Fruit fly (Drosophila melanogaster) whole organism, embryonic: ENCODE data around the gene Tom70.

Experiments
- ATbp ChIP-seq: fragments of 200-800 bp; sonication (Bioruptor generic); optimal IDR thresholded peaks from 2 replicates; lab custom pipeline; 2017; ENCODE audit warnings: missing biosample characterization, mild to moderate bottlenecking, missing genetic modification characterization, missing genetic modification reagents
- Abd-B ChIP-seq: fragments of 200-800 bp; sonication (Bioruptor generic); optimal IDR thresholded peaks from 2 replicates; lab custom pipeline; 2018; ENCODE audit warnings: missing biosample characterization, mild to moderate bottlenecking, missing genetic modification characterization, moderate library complexity
- B-H2 ChIP-seq: fragments of 200-800 bp; sonication (Bioruptor generic); optimal IDR thresholded peaks from 2 replicates; lab custom pipeline; 2018; ENCODE audit warnings: missing biosample characterization, mild to moderate bottlenecking, missing genetic modification characterization
- CG10565 ChIP-seq: fragments of 200-800 bp; sonication (Bioruptor generic); optimal IDR thresholded peaks from 3 replicates; lab custom pipeline; 2016; ENCODE audit warnings: missing biosample characterization, mild to moderate bottlenecking, missing genetic modification characterization
- CG12104 ChIP-seq: fragments of 200-800 bp; sonication (Bioruptor generic); optimal IDR thresholded peaks from 3 replicates; lab custom pipeline; 2016; ENCODE audit warnings: missing biosample characterization, missing genetic modification characterization
- CG13424 ChIP-seq: fragments of 200-800 bp; sonication (Bioruptor generic); optimal IDR thresholded peaks from 2 replicates; lab custom pipeline; 2019; ENCODE audit warnings: missing biosample characterization, mild to moderate bottlenecking, missing genetic modification characterization, moderate library complexity
- CG14014 ChIP-seq: fragments of 200-800 bp; sonication (Bioruptor generic); IDR thresholded peaks from 2 replicates; pipeline ENCODE4 v1.3.6; 2022; ENCODE audit warnings: missing biosample characterization, missing genetic modification characterization
- CG15011 ChIP-seq: fragments of 200-800 bp; sonication (Bioruptor generic); optimal IDR thresholded peaks from 3 replicates; lab custom pipeline; 2018; ENCODE audit warnings: missing biosample characterization, mild to moderate bottlenecking, missing genetic modification characterization
- CG18011 ChIP-seq: fragments of 200-800 bp; sonication (Bioruptor generic); optimal IDR thresholded peaks from 2 replicates; lab custom pipeline; 2017; ENCODE audit warnings: missing biosample characterization, missing genetic modification characterization, mild to moderate bottlenecking, moderate library complexity, missing genotype
- CG2199 ChIP-seq: fragments of 200-800 bp; sonication (Bioruptor generic); IDR thresholded peaks from 3 replicates; pipeline ENCODE4 v1.3.6; 2022; ENCODE audit warnings: missing biosample characterization, missing genetic modification characterization
- CG34224 ChIP-seq: fragments of 200-800 bp; sonication (Bioruptor generic); IDR thresholded peaks from 3 replicates; pipeline ENCODE4 v1.3.6; 2022; ENCODE audit warnings: missing biosample characterization, missing genetic modification characterization; ENCODE audit not compliant: partially characterized antibody
- CG42726 ChIP-seq: fragments of 200-800 bp; sonication (Bioruptor generic); IDR thresholded peaks from 2 replicates; pipeline ENCODE4 v1.3.6; 2022; ENCODE audit warnings: missing biosample characterization, missing genetic modification characterization; ENCODE audit not compliant: partially characterized antibody
- CG4424 ChIP-seq: fragments of 200-800 bp; sonication (Bioruptor generic); optimal IDR thresholded peaks from 3 replicates; lab custom pipeline; 2016; ENCODE audit warnings: missing biosample characterization, missing genetic modification characterization
- CG5245 ChIP-seq: fragments of 200-800 bp; sonication (Bioruptor generic); optimal IDR thresholded peaks from 3 replicates; lab custom pipeline; 2016; ENCODE audit warnings: missing biosample characterization, missing genetic modification characterization
- CG6254 ChIP-seq: fragments of 200-800 bp; sonication (Bioruptor generic); optimal IDR thresholded peaks from 3 replicates; lab custom pipeline; 2017; ENCODE audit warnings: mild to moderate bottlenecking, missing biosample characterization, missing genetic modification reagents, missing genetic modification characterization
- CG7372 ChIP-seq: fragments of 200-800 bp; sonication (Bioruptor generic); IDR thresholded peaks from 2 replicates; pipeline ENCODE4 v1.3.6; 2022; ENCODE audit warnings: missing biosample characterization, missing genetic modification characterization
- CG7556 ChIP-seq: fragments of 200-800 bp; sonication (Bioruptor generic); optimal IDR thresholded peaks from 2 replicates; lab custom pipeline; 2017; ENCODE audit warnings: missing biosample characterization, mild to moderate bottlenecking, missing genetic modification characterization
- CG8944 ChIP-seq: fragments of 200-800 bp; sonication (Bioruptor generic); optimal IDR thresholded peaks from 3 replicates; lab custom pipeline; 2016; ENCODE audit warnings: missing biosample characterization, missing genetic modification characterization
- Doc3 ChIP-seq: fragments of 200-800 bp; sonication (Bioruptor generic); IDR thresholded peaks from 3 replicates; pipeline ENCODE4 v1.3.6; 2022; ENCODE audit warnings: missing biosample characterization, missing genetic modification characterization; ENCODE audit not compliant: partially characterized antibody
- Fer2 ChIP-seq: fragments of 200-800 bp; sonication (Bioruptor generic); optimal IDR thresholded peaks from 2 replicates; lab custom pipeline; 2018; ENCODE audit warnings: missing biosample characterization, mild to moderate bottlenecking, missing genetic modification characterization, moderate library complexity
- Gsc ChIP-seq: fragments of 200-800 bp; sonication (Bioruptor generic); IDR thresholded peaks from 2 replicates; pipeline ENCODE4 v1.3.6; 2022; ENCODE audit warnings: missing biosample characterization, missing genetic modification characterization
- Hsf ChIP-seq: fragments of 200-800 bp; sonication (Bioruptor generic); optimal IDR thresholded peaks from 3 replicates; lab custom pipeline; 2016; ENCODE audit warnings: missing biosample characterization, missing genetic modification characterization
- Nf-YA ChIP-seq: fragments of 200-800 bp; sonication (Bioruptor generic); IDR thresholded peaks from 2 replicates; pipeline ENCODE4 v1.3.6; 2022; ENCODE audit warnings: missing biosample characterization, missing genetic modification characterization
- Opbp ChIP-seq: fragments of 200-800 bp; sonication (Bioruptor generic); IDR thresholded peaks from 3 replicates; pipeline ENCODE4 v1.3.6; 2022; ENCODE audit warnings: missing biosample characterization, missing genetic modification characterization; ENCODE audit not compliant: partially characterized antibody
- Spps ChIP-seq: fragments of 200-800 bp; sonication (Bioruptor generic); optimal IDR thresholded peaks from 2 replicates; lab custom pipeline; 2018; ENCODE audit warnings: missing biosample characterization, mild to moderate bottlenecking, missing genetic modification characterization
- al ChIP-seq: fragments of 200-800 bp; sonication (Bioruptor generic); IDR thresholded peaks from 2 replicates; pipeline ENCODE4 v1.3.6; 2022; ENCODE audit warnings: missing biosample characterization, missing genetic modification characterization
- bab2 ChIP-seq: fragments of 200-800 bp; sonication (Bioruptor generic); optimal IDR thresholded peaks from 2 replicates; lab custom pipeline; 2016; ENCODE audit warnings: missing biosample characterization, missing genetic modification characterization
- bowl ChIP-seq: fragments of 200-800 bp; sonication (Bioruptor generic); IDR thresholded peaks from 2 replicates; pipeline ENCODE4 v1.3.6; 2022; ENCODE audit warnings: missing biosample characterization, missing genetic modification characterization
- dati ChIP-seq: fragments of 200-800 bp; sonication (Bioruptor generic); IDR thresholded peaks from 2 replicates; pipeline ENCODE4 v1.3.6; 2022; ENCODE audit warnings: missing biosample characterization, missing genetic modification characterization
- dmrt11E ChIP-seq: fragments of 200-800 bp; sonication (Bioruptor generic); optimal IDR thresholded peaks from 3 replicates; lab custom pipeline; 2018; ENCODE audit warnings: missing biosample characterization, mild to moderate bottlenecking, missing genetic modification characterization, moderate library complexity
- eyg ChIP-seq: fragments of 200-800 bp; sonication (Bioruptor generic); optimal IDR thresholded peaks from 3 replicates; lab custom pipeline; 2016; ENCODE audit warnings: missing biosample characterization, missing genetic modification characterization
- gcm2 ChIP-seq: fragments of 200-800 bp; sonication (Bioruptor generic); optimal IDR thresholded peaks from 2 replicates; lab custom pipeline; 2016; ENCODE audit warnings: missing biosample characterization, missing genetic modification characterization
- gem ChIP-seq: fragments of 200-800 bp; sonication (Bioruptor generic); optimal IDR thresholded peaks from 2 replicates; lab custom pipeline; 2019; ENCODE audit warnings: missing biosample characterization, mild to moderate bottlenecking, missing genetic modification characterization, moderate library complexity
- gro ChIP-seq: fragments of 200-800 bp; sonication (Bioruptor generic); optimal IDR thresholded peaks from 2 replicates; lab custom pipeline; 2016; ENCODE audit warnings: missing biosample characterization, missing genetic modification characterization
- hbn ChIP-seq: fragments of 200-800 bp; sonication (Bioruptor generic); IDR thresholded peaks from 2 replicates; pipeline ENCODE4 v1.3.6; 2022; ENCODE audit warnings: missing biosample characterization, missing genetic modification characterization; ENCODE audit not compliant: partially characterized antibody
- insv ChIP-seq, 2 experiments: fragments of 200-800 bp; sonication (Bioruptor generic); optimal IDR thresholded peaks; 3 replicates each; lab custom pipeline; 2016 to 2018; ENCODE audit warnings: missing biosample characterization in 2 of 2, missing genetic modification characterization in 2 of 2
- lmd ChIP-seq: fragments of 200-800 bp; sonication (Bioruptor generic); IDR thresholded peaks from 2 replicates; pipeline ENCODE4 v1.3.6; 2022; ENCODE audit warnings: missing biosample characterization, missing genetic modification characterization
- pb ChIP-seq: fragments of 200-800 bp; sonication (Bioruptor generic); optimal IDR thresholded peaks from 3 replicates; lab custom pipeline; 2016; ENCODE audit warnings: missing biosample characterization, missing genetic modification characterization
- pum ChIP-seq: fragments of 200-800 bp; sonication (Bioruptor generic); optimal IDR thresholded peaks from 2 replicates; lab custom pipeline; 2016; ENCODE audit warnings: missing biosample characterization, missing genetic modification characterization
- row ChIP-seq: fragments of 200-800 bp; sonication (Bioruptor generic); IDR thresholded peaks from 3 replicates; pipeline ENCODE4 v1.3.6; 2022; ENCODE audit warnings: missing biosample characterization, missing genetic modification characterization
- sens-2 ChIP-seq: fragments of 200-800 bp; sonication (Bioruptor generic); IDR thresholded peaks from 2 replicates; pipeline ENCODE4 v1.3.6; 2022; ENCODE audit warnings: missing biosample characterization, missing genetic modification characterization
- seq ChIP-seq: fragments of 200-800 bp; sonication (Bioruptor generic); IDR thresholded peaks from 2 replicates; pipeline ENCODE4 v1.3.6; 2022; ENCODE audit warnings: missing biosample characterization, missing genetic modification characterization
- sisA ChIP-seq: fragments of 200-800 bp; sonication (Bioruptor generic); IDR thresholded peaks from 2 replicates; pipeline ENCODE4 v1.3.6; 2022; ENCODE audit warnings: missing biosample characterization, missing genetic modification characterization
- slou ChIP-seq: fragments of 200-800 bp; sonication (Bioruptor generic); optimal IDR thresholded peaks from 3 replicates; lab custom pipeline; 2016; ENCODE audit warnings: missing biosample characterization, missing genetic modification characterization
- tgo ChIP-seq: fragments of 200-800 bp; sonication (Bioruptor generic); IDR thresholded peaks from 3 replicates; pipeline ENCODE4 v1.3.6; 2022; ENCODE audit warnings: missing biosample characterization, missing genetic modification characterization
- toy ChIP-seq: fragments of 200-800 bp; sonication (Bioruptor generic); IDR thresholded peaks from 2 replicates; pipeline ENCODE4 v1.3.6; 2022; ENCODE audit warnings: missing biosample characterization, missing genetic modification characterization
- twi ChIP-seq: fragments of 200-800 bp; optimal IDR thresholded peaks from 2 replicates; lab custom pipeline; 2019; ENCODE audit warnings: missing biosample characterization, mild to moderate bottlenecking, missing genetic modification characterization, moderate library complexity
- unc-4 ChIP-seq: fragments of 200-800 bp; sonication (Bioruptor generic); IDR thresholded peaks from 2 replicates; pipeline ENCODE4 v1.3.6; 2022; ENCODE audit warnings: missing biosample characterization, missing genetic modification characterization; ENCODE audit not compliant: partially characterized antibody
- usp ChIP-seq: fragments of >200 bp; optimal IDR thresholded peaks from 2 replicates; lab custom pipeline; 2017; ENCODE audit warnings: missing biosample characterization, missing genetic modification characterization

Tom70 gene

DNA sequence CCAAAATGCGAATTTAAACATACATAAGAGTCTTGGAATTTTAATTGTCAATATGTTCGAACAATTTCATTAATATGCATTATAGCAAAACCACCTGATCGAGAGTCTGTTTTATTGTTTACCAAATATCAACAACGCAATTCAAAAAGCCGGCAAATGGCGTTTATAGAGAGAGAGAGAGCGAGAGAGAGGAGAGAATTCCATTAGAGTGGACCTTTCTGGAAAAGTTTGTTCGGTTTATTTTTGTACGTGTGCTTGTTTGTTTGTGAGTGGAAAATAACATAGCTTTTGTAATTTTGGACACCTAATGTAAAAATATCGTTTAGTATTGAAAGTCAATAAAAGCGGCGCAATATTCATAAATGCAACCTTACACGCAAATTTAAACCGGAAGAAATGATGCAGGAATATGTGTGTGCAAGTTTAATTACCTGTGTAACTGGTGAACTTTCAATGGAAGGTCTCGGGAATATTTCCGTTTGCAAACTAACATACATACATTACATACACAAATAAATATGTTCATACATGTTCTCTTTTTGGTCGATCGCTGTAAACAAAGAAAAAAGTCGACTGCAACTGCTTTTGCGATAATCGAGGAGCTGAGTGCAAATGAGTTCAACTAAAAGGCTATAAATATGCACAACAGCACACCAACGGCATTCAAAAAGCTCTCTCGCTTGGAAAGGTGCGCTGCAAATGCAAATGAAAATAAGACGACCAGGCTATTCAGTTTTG is 6.5 kb upstream of the Tom70 start, which contains the start of gene CG6785 (continued):
- TF ChIP-seq CG8944 (GFP tag; lab: Kevin White, UChicago) (peak; percentile 80), Spps (peak; percentile 73), CG14014 (GFP tag; lab: Robert Waterston, UW) (peak; percentile 85; the same call in 1 of the 2 replicates), toy (GFP tag; lab: Robert Waterston, UW) (no peak), pb (GFP tag; lab: Kevin White, UChicago) (peak; percentile 74), CG18011 (GFP tag; lab: Kevin White, UChicago) (peak; percentile 63), CG2199 (GFP tag; lab: Robert Waterston, UW) (no peak), CG13424 (tag; lab: Kevin White, UChicago) (peak; percentile 73), CG5245 (GFP tag; lab: Kevin White, UChicago) (peak; percentile 58), gcm2 (GFP tag; lab: Kevin White, UChicago) (peak; percentile 77), twi (tag; lab: Kevin White, UChicago) (peak; percentile 33), insv (GFP tag; optimal IDR thresholded peaks at IDR 0.05; lab: Kevin White, UChicago) (peak in 1 of 2 experiments; percentile 77), sens-2 (GFP tag; lab: Robert Waterston, UW) (peak; percentile 29; the same call in 1 of the 2 replicates), CG7372 (no peak), lmd (GFP tag; lab: Robert Waterston, UW) (no peak), bab2 (GFP tag; lab: Kevin White, UChicago) (peak; percentile 92), Fer2 (tag; lab: Kevin White, UChicago) (peak; percentile 53), gem (tag; lab: Kevin White, UChicago) (peak; percentile 81), dmrt11E (peak; percentile 69), pum (peak; percentile 62), sisA (GFP tag; lab: Robert Waterston, UW) (no peak), Nf-YA (GFP tag; lab: Robert Waterston, UW) (no peak; the same call in 1 of the 2 replicates), tgo (GFP tag; lab: Robert Waterston, UW) (no peak), CG34224 (GFP tag; lab: Robert Waterston, UW) (peak; percentile 26; the same call in 1 of the 3 replicates), unc-4 (GFP tag; lab: Robert Waterston, UW) (0 out of 2 replicates have a peak, but pooled peaks have one; percentile 17), Hsf (GFP tag; lab: Kevin White, UChicago) (peak; percentile 68), Abd-B (no peak), slou (GFP tag; lab: Kevin White, UChicago) (peak; percentile 26), B-H2 (GFP tag; lab: Kevin White, UChicago) (peak; percentile 88), Opbp (GFP tag; lab: Robert Waterston, UW) (no peak), Doc3 (GFP tag; lab: Robert Waterston, UW) (no peak), CG4424 (GFP tag; lab: Kevin White, UChicago) (peak; percentile 67), seq (GFP tag; lab: Robert Waterston, UW) (peak; percentile 77; the same call in 1 of the 2 replicates), row (GFP tag; lab: Robert Waterston, UW) (0 out of 3 replicates have a peak, but pooled peaks have one; percentile 47), Gsc (GFP tag; lab: Robert Waterston, UW) (no peak), hbn (GFP tag; lab: Robert Waterston, UW) (no peak), dati (GFP tag; lab: Robert Waterston, UW) (no peak), CG10565 (no peak), eyg (GFP tag; lab: Kevin White, UChicago) (peak; percentile 90), usp (GFP tag; lab: Kevin White, UChicago) (no peak), CG6254 (GFP tag; lab: Kevin White, UChicago) (peak; percentile 82), CG7556 (GFP tag; lab: Kevin White, UChicago) (peak; percentile 91), al (GFP tag; lab: Robert Waterston, UW) (no peak), ATbp (GFP tag; lab: Kevin White, UChicago) (peak; percentile 98), bowl (GFP tag; lab: Robert Waterston, UW) (no peak), CG15011 (peak; percentile 76), gro (peak; percentile 85), CG42726 (GFP tag; lab: Robert Waterston, UW) (no peak), CG12104 (peak; percentile 77)
